Fruit fly (Drosophila melanogaster) whole organism, adult: ENCODE data around the gene lab.

Source experiments
- CG11617 ChIP-seq: fragments of 200-800 bp; sonication (Bioruptor generic); optimal IDR thresholded peaks from 2 replicates; lab custom pipeline; 2017; ENCODE audit warnings: mild to moderate bottlenecking, missing biosample characterization, missing genetic modification reagents, missing genetic modification characterization
- CG12768 ChIP-seq: fragments of 200-800 bp; sonication (Bioruptor generic); optimal IDR thresholded peaks from 2 replicates; lab custom pipeline; 2017; ENCODE audit warnings: missing biosample characterization, missing genetic modification characterization, mild to moderate bottlenecking, moderate library complexity, missing genetic modification reagents
- CG14711 ChIP-seq: fragments of 200-800 bp; sonication (Bioruptor generic); optimal IDR thresholded peaks from 2 replicates; lab custom pipeline; 2018; ENCODE audit warnings: missing biosample characterization, mild to moderate bottlenecking, missing genetic modification characterization, moderate library complexity
- CG1620 ChIP-seq: fragments of 200-800 bp; sonication (Bioruptor generic); optimal IDR thresholded peaks from 2 replicates; lab custom pipeline; 2016; ENCODE audit warnings: missing biosample characterization, missing genetic modification characterization
- CG33017 ChIP-seq: fragments of 200-800 bp; sonication (Bioruptor generic); optimal IDR thresholded peaks from 2 replicates; lab custom pipeline; 2018; ENCODE audit warnings: missing biosample characterization, mild to moderate bottlenecking, missing genetic modification characterization, moderate library complexity
- CG5204 ChIP-seq: fragments of 200-800 bp; sonication (Bioruptor generic); optimal IDR thresholded peaks from 2 replicates; lab custom pipeline; 2016; ENCODE audit warnings: missing biosample characterization, missing genetic modification characterization
- CG7045 ChIP-seq: fragments of 200-800 bp; sonication (Bioruptor generic); optimal IDR thresholded peaks from 2 replicates; lab custom pipeline; 2017; ENCODE audit warnings: missing biosample characterization, mild to moderate bottlenecking, missing genetic modification characterization
- CG7101 ChIP-seq: fragments of 200-800 bp; sonication (Bioruptor generic); optimal IDR thresholded peaks from 2 replicates; lab custom pipeline; 2018; ENCODE audit warnings: missing biosample characterization, mild to moderate bottlenecking, missing genetic modification characterization, moderate library complexity
- Clk ChIP-seq: fragments of 200-800 bp; sonication (Bioruptor generic); optimal IDR thresholded peaks from 2 replicates; lab custom pipeline; 2017; ENCODE audit warnings: missing biosample characterization, missing genetic modification characterization
- Crg-1 ChIP-seq: fragments of 200-800 bp; sonication (Bioruptor generic); optimal IDR thresholded peaks from 2 replicates; lab custom pipeline; 2016; ENCODE audit warnings: missing biosample characterization, missing genetic modification characterization
- Hr96 ChIP-seq: fragments of 200-800 bp; sonication (Bioruptor generic); optimal IDR thresholded peaks from 2 replicates; lab custom pipeline; 2016; ENCODE audit warnings: missing biosample characterization, missing genetic modification characterization
- Mnt ChIP-seq: fragments of 200-800 bp; sonication (Bioruptor generic); optimal IDR thresholded peaks from 2 replicates; lab custom pipeline; 2016; ENCODE audit warnings: missing biosample characterization, mild to moderate bottlenecking, missing genetic modification characterization
- bab1 ChIP-seq: fragments of 200-800 bp; sonication (Bioruptor generic); optimal IDR thresholded peaks from 3 replicates; lab custom pipeline; 2019; ENCODE audit warnings: missing biosample characterization, mild to moderate bottlenecking, missing genetic modification characterization, moderate library complexity
- cic ChIP-seq: fragments of 200-800 bp; sonication (Bioruptor generic); optimal IDR thresholded peaks from 2 replicates; lab custom pipeline; 2017; ENCODE audit warnings: missing biosample characterization, mild to moderate bottlenecking, missing genetic modification characterization, moderate library complexity
- cnc ChIP-seq, 2 experiments: fragments of >200 bp; optimal IDR thresholded peaks; 2 replicates each; lab custom pipeline; 2017
- kay ChIP-seq: fragments of 200-800 bp; sonication (Bioruptor generic); peaks from one replicate; lab custom pipeline; 2016; ENCODE audit warnings: missing biosample characterization, missing genetic modification characterization, borderline replicate concordance
- ovo ChIP-seq: fragments of 200-800 bp; sonication (Bioruptor generic); optimal IDR thresholded peaks from 2 replicates; lab custom pipeline; 2016; ENCODE audit warnings: missing biosample characterization, missing genetic modification characterization
- pad ChIP-seq: fragments of 200-800 bp; sonication (Bioruptor generic); optimal IDR thresholded peaks from 3 replicates; lab custom pipeline; 2017; ENCODE audit warnings: missing biosample characterization, missing genetic modification characterization, mild to moderate bottlenecking, moderate library complexity, missing genetic modification reagents
- tj ChIP-seq: fragments of 200-800 bp; sonication (Bioruptor generic); optimal IDR thresholded peaks from 3 replicates; lab custom pipeline; 2017; ENCODE audit warnings: missing biosample characterization, mild to moderate bottlenecking, missing genetic modification characterization, moderate library complexity
- toe ChIP-seq: fragments of 200-800 bp; sonication (Bioruptor generic); optimal IDR thresholded peaks from 2 replicates; lab custom pipeline; 2016; ENCODE audit warnings: missing biosample characterization, missing genetic modification characterization

The lab gene

dm6 chr3R:6686428-6686827 lies 8.0 kb upstream of the lab start, which contains the start of gene Ccp84Ag:
Ccp84Ag (plus strand) TSS chr3R:6686728.
- TF ChIP-seq tj (GFP tag; lab: Kevin White, UChicago): no peak
- no peak for TF ChIP-seq kay (GFP tag; lab: Kevin White, UChicago)
- TF ChIP-seq CG11617: no peak
- no peak for TF ChIP-seq Hr96 (GFP tag; lab: Kevin White, UChicago)
- no peak for TF ChIP-seq Mnt
- no peak for TF ChIP-seq CG7101
- no peak for TF ChIP-seq CG14711
- TF ChIP-seq CG12768 (GFP tag; lab: Kevin White, UChicago): no peak
- TF ChIP-seq Crg-1 (GFP tag; lab: Kevin White, UChicago): no peak
- TF ChIP-seq cnc (optimal IDR thresholded peaks at IDR 0.05; lab: Kevin White, UChicago): no peak
- no peak for TF ChIP-seq CG33017 (tag; lab: Kevin White, UChicago)
- TF ChIP-seq cic (GFP tag; lab: Kevin White, UChicago): no peak
- no peak for TF ChIP-seq CG7045 (GFP tag; lab: Kevin White, UChicago)
- TF ChIP-seq Clk (GFP tag; lab: Kevin White, UChicago): no peak
- no peak for TF ChIP-seq pad
- TF ChIP-seq CG1620: no peak
- no peak for TF ChIP-seq toe (GFP tag; lab: Kevin White, UChicago)
- TF ChIP-seq ovo (GFP tag; lab: Kevin White, UChicago): no peak
- no peak for TF ChIP-seq bab1 (GFP tag; lab: Kevin White, UChicago)
- TF ChIP-seq CG5204 (GFP tag; lab: Kevin White, UChicago): no peak

- TF ChIP-seq Crg-1 (GFP tag; lab: Kevin White, UChicago) (no peak), CG1620 (no peak)
Observed at dm6 chr3R:6684145-6684544, 5.8 kb upstream of the lab start, which contains the start of gene Edg84A. Edg84A (plus strand) TSS chr3R:6684445.

dm6 chr3R:6683671-6684070 lies 5.3 kb upstream of the lab start:
- no peak for TF ChIP-seq CG11617
- peak; percentile 7 for TF ChIP-seq kay (GFP tag; lab: Kevin White, UChicago)
- no peak for TF ChIP-seq CG7101
- no peak for TF ChIP-seq CG5204 (GFP tag; lab: Kevin White, UChicago)
- TF ChIP-seq tj (GFP tag; lab: Kevin White, UChicago): no peak
- no peak for TF ChIP-seq CG33017 (tag; lab: Kevin White, UChicago)
- TF ChIP-seq CG14711: no peak

- TF ChIP-seq pad (peak; percentile 44), Mnt (no peak)
Observed at dm6 chr3R:6683135-6683534, 4.7 kb upstream of the lab start.

dm6 chr3R:6674548-6674947 lies 3.8 kb downstream of the lab start:
- no peak for TF ChIP-seq kay (GFP tag; lab: Kevin White, UChicago)
- no peak for TF ChIP-seq Mnt
- no peak for TF ChIP-seq ovo (GFP tag; lab: Kevin White, UChicago)
- TF ChIP-seq Hr96 (GFP tag; lab: Kevin White, UChicago): no peak
- TF ChIP-seq CG5204 (GFP tag; lab: Kevin White, UChicago): no peak
- TF ChIP-seq Clk (GFP tag; lab: Kevin White, UChicago): no peak
- TF ChIP-seq CG7045 (GFP tag; lab: Kevin White, UChicago): no peak
- TF ChIP-seq CG33017 (tag; lab: Kevin White, UChicago): no peak
- no peak for TF ChIP-seq pad

dm6 chr3R:6672303-6673007 lies 5.9 kb downstream of the lab start:
- no peak for TF ChIP-seq pad
- no peak for TF ChIP-seq CG7101
- no peak for TF ChIP-seq ovo (GFP tag; lab: Kevin White, UChicago)
- no peak for TF ChIP-seq Crg-1 (GFP tag; lab: Kevin White, UChicago)

- no peak for TF ChIP-seq CG7101
- no peak for TF ChIP-seq CG11617
- no peak for TF ChIP-seq CG12768 (GFP tag; lab: Kevin White, UChicago)
- no peak for TF ChIP-seq tj (GFP tag; lab: Kevin White, UChicago)
- TF ChIP-seq ovo (GFP tag; lab: Kevin White, UChicago): no peak
- no peak for TF ChIP-seq toe (GFP tag; lab: Kevin White, UChicago)
- no peak for TF ChIP-seq CG5204 (GFP tag; lab: Kevin White, UChicago)
- no peak for TF ChIP-seq kay (GFP tag; lab: Kevin White, UChicago)
- no peak for TF ChIP-seq CG14711
- no peak for TF ChIP-seq CG1620
Observed at dm6 chr3R:6668234-6668633, 10.2 kb downstream of the lab start.

- TF ChIP-seq Crg-1 (GFP tag; lab: Kevin White, UChicago) (no peak), CG5204 (GFP tag; lab: Kevin White, UChicago) (no peak), bab1 (GFP tag; lab: Kevin White, UChicago) (no peak), CG1620 (no peak), CG11617 (no peak), pad (no peak), ovo (GFP tag; lab: Kevin White, UChicago) (no peak), toe (GFP tag; lab: Kevin White, UChicago) (no peak), Mnt (no peak)
Observed at dm6 chr3R:6667245-6667644, 11.1 kb downstream of the lab start.
